Worm (Caenorhabditis elegans) whole organism, late embryonic: ENCODE results near the gene aex-3.
A peak's percentile ranks its signal among the peaks of the same experiment; 100 is the strongest.

ENCODE experiments used
- C08G9.2 ChIP-seq: sonication (generic microtip); optimal IDR thresholded peaks from 2 replicates; lab custom pipeline; 2016; ENCODE audit warnings: mild to moderate bottlenecking, missing genetic modification characterization, moderate library complexity, missing compliant biosample characterization
- C38D4.7 ChIP-seq: fragments of 200-800 bp; sonication (Bioruptor generic); optimal IDR thresholded peaks from 2 replicates; lab custom pipeline; 2018; ENCODE audit warnings: mild to moderate bottlenecking, missing genetic modification characterization, moderate library complexity, missing compliant biosample characterization
- K02D7.2 ChIP-seq: sonication (generic microtip); optimal IDR thresholded peaks from 2 replicates; lab custom pipeline; 2017; ENCODE audit warnings: mild to moderate bottlenecking, missing genetic modification characterization, missing compliant biosample characterization
- Y22D7AL.16 ChIP-seq: sonication (generic microtip); optimal IDR thresholded peaks from 2 replicates; lab custom pipeline; 2016; ENCODE audit warnings: missing genetic modification characterization, missing compliant biosample characterization
- ahr-1 ChIP-seq: sonication (generic microtip); optimal IDR thresholded peaks from 2 replicates; lab custom pipeline; 2016; ENCODE audit warnings: missing genetic modification characterization, missing compliant biosample characterization
- ceh-14 ChIP-seq: sonication (generic microtip); optimal IDR thresholded peaks from 2 replicates; lab custom pipeline; 2016; ENCODE audit warnings: missing genotype, missing genetic modification characterization, missing compliant biosample characterization
- ceh-18 ChIP-seq: sonication (generic microtip); optimal IDR thresholded peaks from 2 replicates; lab custom pipeline; 2016; ENCODE audit warnings: missing genetic modification characterization, missing compliant biosample characterization
- ceh-19 ChIP-seq: fragments of 200-800 bp; sonication (Bioruptor generic); optimal IDR thresholded peaks from 2 replicates; lab custom pipeline; 2018; ENCODE audit warnings: mild to moderate bottlenecking, missing genetic modification characterization, missing compliant biosample characterization
- ceh-22 ChIP-seq: sonication (generic microtip); optimal IDR thresholded peaks from 2 replicates; lab custom pipeline; 2017; ENCODE audit warnings: missing biosample characterization, missing genetic modification characterization
- ceh-31 ChIP-seq: sonication (generic microtip); optimal IDR thresholded peaks from 2 replicates; lab custom pipeline; 2016; ENCODE audit warnings: missing genetic modification characterization, missing compliant biosample characterization
- ceh-34 ChIP-seq: sonication (generic microtip); optimal IDR thresholded peaks from 2 replicates; lab custom pipeline; 2016; ENCODE audit warnings: mild to moderate bottlenecking, missing genetic modification characterization, missing compliant biosample characterization
- ceh-48 ChIP-seq: sonication (generic microtip); optimal IDR thresholded peaks from 2 replicates; lab custom pipeline; 2016; ENCODE audit warnings: missing genetic modification characterization, inconsistent platforms, missing compliant biosample characterization
- ceh-6 ChIP-seq: fragments of 200-800 bp; sonication (Bioruptor generic); optimal IDR thresholded peaks from 2 replicates; lab custom pipeline; 2018; ENCODE audit warnings: mild to moderate bottlenecking, missing genetic modification characterization, missing compliant biosample characterization
- dmd-4 ChIP-seq: sonication (generic microtip); optimal IDR thresholded peaks from 2 replicates; lab custom pipeline; 2016; ENCODE audit warnings: borderline replicate concordance, missing genetic modification characterization, missing compliant biosample characterization
- dve-1 ChIP-seq: sonication (generic microtip); optimal IDR thresholded peaks from 2 replicates; lab custom pipeline; 2017; ENCODE audit warnings: antibody characterized with exemption, mild to moderate bottlenecking, missing genetic modification characterization, missing compliant biosample characterization
- elt-2 ChIP-seq: sonication (generic microtip); optimal IDR thresholded peaks from 2 replicates; lab custom pipeline; 2016; ENCODE audit warnings: missing genetic modification reagents, missing genetic modification characterization, missing compliant biosample characterization
- ets-4 ChIP-seq: sonication (generic microtip); optimal IDR thresholded peaks from 2 replicates; lab custom pipeline; 2016; ENCODE audit warnings: missing genetic modification characterization, missing compliant biosample characterization
- eyg-1 ChIP-seq: sonication (generic microtip); optimal IDR thresholded peaks from 2 replicates; lab custom pipeline; 2016; ENCODE audit warnings: missing genotype, missing genetic modification characterization, missing compliant biosample characterization
- fax-1 ChIP-seq: sonication (generic microtip); optimal IDR thresholded peaks from 2 replicates; lab custom pipeline; 2016; ENCODE audit warnings: missing genotype, missing genetic modification characterization, missing compliant biosample characterization
- fkh-10 ChIP-seq: fragments of 150-350 bp; optimal IDR thresholded peaks from 2 replicates; lab custom pipeline; 2014; ENCODE audit warnings: missing biosample characterization, missing genetic modification reagents, missing genetic modification characterization
- fkh-6 ChIP-seq: sonication (generic microtip); optimal IDR thresholded peaks from 2 replicates; lab custom pipeline; 2016; ENCODE audit warnings: missing genetic modification characterization, missing compliant biosample characterization
- gmeb-2 ChIP-seq: sonication (generic microtip); optimal IDR thresholded peaks from 2 replicates; lab custom pipeline; 2016; ENCODE audit warnings: missing genetic modification characterization, inconsistent platforms, missing compliant biosample characterization
- hlh-13 ChIP-seq: fragments of 200-800 bp; sonication (Bioruptor generic); optimal IDR thresholded peaks from 2 replicates; lab custom pipeline; 2018; ENCODE audit warnings: mild to moderate bottlenecking, missing genetic modification characterization, missing compliant biosample characterization
- hlh-15 ChIP-seq: sonication (generic microtip); optimal IDR thresholded peaks from 2 replicates; lab custom pipeline; 2016; ENCODE audit warnings: missing genetic modification characterization, missing compliant biosample characterization
- hlh-30 ChIP-seq: sonication (generic microtip); optimal IDR thresholded peaks from 2 replicates; lab custom pipeline; 2017; ENCODE audit warnings: antibody characterized with exemption, missing genetic modification characterization, missing compliant biosample characterization; ENCODE audit not compliant: insufficient read depth
- hlh-8 ChIP-seq: sonication (generic microtip); optimal IDR thresholded peaks from 2 replicates; lab custom pipeline; 2016; ENCODE audit warnings: missing genotype, missing genetic modification characterization, missing compliant biosample characterization
- madf-2 ChIP-seq: sonication (generic microtip); optimal IDR thresholded peaks from 2 replicates; lab custom pipeline; 2017; ENCODE audit warnings: missing genetic modification characterization, missing compliant biosample characterization
- nfya-1 ChIP-seq: sonication (generic microtip); optimal IDR thresholded peaks from 2 replicates; lab custom pipeline; 2017; ENCODE audit warnings: missing genetic modification characterization, mild to moderate bottlenecking, missing compliant biosample characterization, antibody characterized with exemption, moderate library complexity
- nhr-11 ChIP-seq: fragments of 150-350 bp; optimal IDR thresholded peaks from 2 replicates; lab custom pipeline; 2014; ENCODE audit warnings: missing biosample characterization, missing genetic modification characterization
- nhr-232 ChIP-seq: sonication (generic microtip); optimal IDR thresholded peaks from 2 replicates; lab custom pipeline; 2016; ENCODE audit warnings: missing genetic modification characterization, missing compliant biosample characterization
- pag-3 ChIP-seq: sonication (generic microtip); optimal IDR thresholded peaks from 2 replicates; lab custom pipeline; 2016; ENCODE audit warnings: missing compliant biosample characterization, missing genetic modification characterization, borderline replicate concordance
- pat-9 ChIP-seq: fragments of 200-800 bp; sonication (Bioruptor generic); optimal IDR thresholded peaks from 2 replicates; lab custom pipeline; 2018; ENCODE audit warnings: mild to moderate bottlenecking, missing genetic modification characterization, moderate library complexity, missing compliant biosample characterization
- pax-1 ChIP-seq: fragments of 150-350 bp; optimal IDR thresholded peaks from 2 replicates; lab custom pipeline; 2014; ENCODE audit warnings: missing biosample characterization, missing genetic modification characterization
- pha-2 ChIP-seq: sonication (generic microtip); optimal IDR thresholded peaks from 2 replicates; lab custom pipeline; 2017; ENCODE audit warnings: mild to moderate bottlenecking, missing genetic modification characterization, missing compliant biosample characterization
- pha-4 ChIP-seq: fragments of 150-350 bp; optimal IDR thresholded peaks from 2 replicates; lab custom pipeline; 2018; ENCODE audit warnings: missing biosample characterization, missing genetic modification reagents, missing genetic modification characterization
- pqm-1 ChIP-seq: sonication (generic microtip); optimal IDR thresholded peaks from 2 replicates; lab custom pipeline; 2016; ENCODE audit warnings: missing genetic modification characterization, missing compliant biosample characterization
- ref-2 ChIP-seq: sonication (generic microtip); optimal IDR thresholded peaks from 2 replicates; lab custom pipeline; 2016; ENCODE audit warnings: missing genetic modification characterization, missing compliant biosample characterization
- rnt-1 ChIP-seq: sonication (generic microtip); optimal IDR thresholded peaks from 2 replicates; lab custom pipeline; 2016; ENCODE audit warnings: missing genetic modification characterization, missing compliant biosample characterization
- sox-2 ChIP-seq: fragments of 200-800 bp; sonication (Bioruptor generic); IDR thresholded peaks from 2 replicates; pipeline ENCODE4 v1.3.6; 2022; ENCODE audit warnings: missing genetic modification reagents, missing genetic modification characterization, missing compliant biosample characterization
- sox-4 ChIP-seq: sonication (generic microtip); optimal IDR thresholded peaks from 2 replicates; lab custom pipeline; 2017; ENCODE audit warnings: mild to moderate bottlenecking, missing genetic modification characterization, inconsistent platforms, missing compliant biosample characterization
- syd-9 ChIP-seq: sonication (generic microtip); optimal IDR thresholded peaks from 2 replicates; lab custom pipeline; 2016; ENCODE audit warnings: mild to moderate bottlenecking, missing genetic modification characterization, moderate library complexity, missing compliant biosample characterization
- tbx-2 ChIP-seq: sonication (generic microtip); optimal IDR thresholded peaks from 2 replicates; lab custom pipeline; 2016; ENCODE audit warnings: missing genetic modification characterization, missing compliant biosample characterization
- tbx-7 ChIP-seq: sonication (generic microtip); optimal IDR thresholded peaks from 2 replicates; lab custom pipeline; 2016; ENCODE audit warnings: missing genotype, missing genetic modification characterization, missing compliant biosample characterization
- ttx-3 ChIP-seq: sonication (generic microtip); optimal IDR thresholded peaks from 2 replicates; lab custom pipeline; 2016; ENCODE audit warnings: missing genetic modification reagents, missing genetic modification characterization, missing compliant biosample characterization
- unc-3 ChIP-seq, 2 experiments: fragments of 200-800 bp in 1 of 2; sonication (Bioruptor generic) in 1 of 2; sonication (generic microtip) in 1 of 2; conservative IDR thresholded peaks in 1 of 2; optimal IDR thresholded peaks in 1 of 2; 2 replicates each; pipeline versions ENCODE4 v1.3.6 to Lab custom; 2016 to 2022; ENCODE audit warnings: missing compliant biosample characterization in 2 of 2, missing genetic modification characterization in 2 of 2, missing genetic modification reagents in 1 of 2
- unc-42 ChIP-seq: sonication (generic microtip); optimal IDR thresholded peaks from 2 replicates; lab custom pipeline; 2016; ENCODE audit warnings: missing genotype, missing genetic modification characterization, missing compliant biosample characterization
- unc-86 ChIP-seq: sonication (generic microtip); optimal IDR thresholded peaks from 2 replicates; lab custom pipeline; 2016; ENCODE audit warnings: missing genetic modification characterization, missing compliant biosample characterization
- zip-5 ChIP-seq: sonication (generic microtip); optimal IDR thresholded peaks from 2 replicates; lab custom pipeline; 2016; ENCODE audit warnings: missing genetic modification characterization, missing compliant biosample characterization

Gene aex-3

DNA sequence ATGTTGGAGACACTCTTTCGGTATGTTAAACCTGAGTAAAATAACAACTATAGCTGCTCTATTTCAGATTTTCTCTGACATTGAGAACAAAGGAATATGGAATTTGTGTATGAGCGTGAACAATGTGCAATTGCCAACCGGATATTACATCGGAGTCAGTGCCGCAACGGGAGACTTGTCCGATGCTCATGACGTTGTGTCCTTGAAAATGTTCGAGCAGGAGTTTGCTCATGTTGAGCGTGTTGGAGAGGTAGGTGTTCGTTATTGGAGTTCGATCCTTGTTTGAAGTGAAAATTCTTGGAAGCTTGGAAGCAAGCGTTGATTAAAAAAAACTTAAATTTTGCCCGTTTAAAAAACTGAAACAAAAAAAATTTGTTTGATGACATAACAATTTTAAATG lies 10.0 kb upstream of the aex-3 start:
- TF ChIP-seq unc-3 (GFP tag; conservative IDR thresholded peaks at IDR 0.05; lab: Robert Waterston, UW) (no peak), unc-3 (tag; optimal IDR thresholded peaks at IDR 0.05; lab: Kevin White, UChicago) (no peak), ceh-18 (tag; lab: Kevin White, UChicago) (no peak), hlh-30 (tag; lab: Kevin White, UChicago) (no peak), rnt-1 (tag; lab: Kevin White, UChicago) (no peak), unc-86 (tag; lab: Kevin White, UChicago) (no peak), syd-9 (tag; lab: Kevin White, UChicago) (no peak), K02D7.2 (no peak), hlh-13 (GFP tag; lab: Kevin White, UChicago) (no peak), ceh-48 (tag; lab: Kevin White, UChicago) (no peak), fkh-10 (GFP tag; lab: Kevin White, UChicago) (no peak), ets-4 (tag; lab: Kevin White, UChicago) (no peak), ceh-31 (tag; lab: Kevin White, UChicago) (no peak), sox-2 (GFP tag; lab: Robert Waterston, UW) (no peak), eyg-1 (tag; lab: Kevin White, UChicago) (no peak), nhr-11 (tag; lab: Kevin White, UChicago) (no peak), ceh-6 (GFP tag; lab: Kevin White, UChicago) (no peak)
- TF ChIP-seq, all 69 proteins: peak for 0

DNA sequence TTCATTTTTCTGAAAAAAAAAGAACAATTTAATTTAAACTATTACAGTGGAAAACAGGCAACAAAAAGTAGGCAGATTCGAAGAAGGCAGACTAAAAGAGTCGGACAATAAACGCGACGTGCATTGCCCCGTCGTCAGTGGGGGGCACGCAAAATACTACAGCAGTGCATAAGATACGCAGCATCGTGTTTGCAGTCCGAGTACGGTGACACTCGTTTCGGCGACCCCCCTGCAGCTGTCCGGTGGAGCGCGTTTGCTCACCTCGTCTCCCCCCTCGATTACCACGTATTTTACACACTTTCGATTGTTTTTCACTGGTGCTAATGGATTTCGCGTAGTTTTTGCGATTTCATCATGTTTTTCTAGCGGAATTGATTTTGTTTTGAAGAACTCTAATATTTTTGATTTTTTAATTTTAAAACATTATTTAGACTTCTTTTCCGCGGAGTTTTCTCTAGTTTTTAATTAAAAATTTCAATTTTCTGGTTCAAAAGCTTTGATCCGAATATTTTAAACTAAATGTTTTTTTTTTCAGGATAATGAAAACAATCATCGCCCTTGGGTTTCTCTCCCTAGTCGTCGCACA lies 8.6 kb upstream of the aex-3 start, which contains the start of the genes trap-2 and ile-2:
Gene trap-2 (minus strand): TSS at position 9 of the 586 bp plus-strand sequence.
Gene ile-2 (plus strand): TSS at position 536 of the 586 bp plus-strand sequence.
- TF ChIP-seq hlh-13 (GFP tag; lab: Kevin White, UChicago) (no peak), Y22D7AL.16 (tag; lab: Kevin White, UChicago) (no peak), eyg-1 (tag; lab: Kevin White, UChicago) (no peak), pha-4 (no peak), hlh-15 (tag; lab: Kevin White, UChicago) (peak; percentile 19), dmd-4 (tag; lab: Kevin White, UChicago) (no peak), ahr-1 (tag; lab: Kevin White, UChicago) (no peak), hlh-8 (tag; lab: Kevin White, UChicago) (no peak), tbx-2 (tag; lab: Kevin White, UChicago) (peak; percentile 89), zip-5 (tag; lab: Kevin White, UChicago) (no peak), C08G9.2 (tag; lab: Kevin White, UChicago) (no peak), tbx-7 (tag; lab: Kevin White, UChicago) (no peak), pag-3 (tag; lab: Kevin White, UChicago) (no peak), madf-2 (tag; lab: Kevin White, UChicago) (no peak), nhr-11 (tag; lab: Kevin White, UChicago) (no peak), gmeb-2 (no peak), nfya-1 (tag; lab: Kevin White, UChicago) (peak; percentile 92), sox-4 (tag; lab: Kevin White, UChicago) (no peak), ceh-19 (GFP tag; lab: Kevin White, UChicago) (no peak), pax-1 (tag; lab: Kevin White, UChicago) (no peak), ceh-31 (tag; lab: Kevin White, UChicago) (peak; percentile 83), dve-1 (tag; lab: Kevin White, UChicago) (peak; percentile 64), syd-9 (tag; lab: Kevin White, UChicago) (peak; percentile 53), ttx-3 (peak; percentile 7), ets-4 (tag; lab: Kevin White, UChicago) (peak; percentile 15), ceh-34 (tag; lab: Kevin White, UChicago) (peak; percentile 69), ceh-14 (tag; lab: Kevin White, UChicago) (peak; percentile 70), pqm-1 (tag; lab: Kevin White, UChicago) (peak; percentile 18), pat-9 (tag; lab: Kevin White, UChicago) (peak; percentile 43), elt-2 (peak; percentile 48), unc-3 (GFP tag; conservative IDR thresholded peaks at IDR 0.05; lab: Robert Waterston, UW) (no peak), unc-3 (tag; optimal IDR thresholded peaks at IDR 0.05; lab: Kevin White, UChicago) (no peak), C38D4.7 (GFP tag; lab: Kevin White, UChicago) (no peak), pha-2 (tag; lab: Kevin White, UChicago) (peak; percentile 59), unc-42 (peak; percentile 62), ceh-48 (tag; lab: Kevin White, UChicago) (no peak), ref-2 (peak; percentile 90), nhr-232 (tag; lab: Kevin White, UChicago) (no peak), fkh-6 (tag; lab: Kevin White, UChicago) (no peak), fkh-10 (GFP tag; lab: Kevin White, UChicago) (no peak), fax-1 (no peak), ceh-22 (peak; percentile 25)
